Fruit fly (Drosophila melanogaster) whole organism, embryonic: ENCODE results near the gene CG32668.

Experiments used
- Bteb2 ChIP-seq: fragments of 200-800 bp; sonication (Bioruptor generic); optimal IDR thresholded peaks from 2 replicates; lab custom pipeline; 2016; ENCODE audit warnings: missing biosample characterization, missing genetic modification characterization
- CG12299 ChIP-seq: fragments of 200-800 bp; sonication (Bioruptor generic); optimal IDR thresholded peaks from 2 replicates; lab custom pipeline; 2018; ENCODE audit warnings: missing biosample characterization, mild to moderate bottlenecking, missing genetic modification characterization
- CG12942 ChIP-seq: fragments of 200-800 bp; sonication (Bioruptor generic); optimal IDR thresholded peaks from 3 replicates; lab custom pipeline; 2016; ENCODE audit warnings: missing biosample characterization, missing genetic modification characterization
- CG13424 ChIP-seq: fragments of 200-800 bp; sonication (Bioruptor generic); optimal IDR thresholded peaks from 2 replicates; lab custom pipeline; 2019; ENCODE audit warnings: missing biosample characterization, mild to moderate bottlenecking, missing genetic modification characterization, moderate library complexity
- CG14014 ChIP-seq: fragments of 200-800 bp; sonication (Bioruptor generic); IDR thresholded peaks from 2 replicates; pipeline ENCODE4 v1.3.6; 2022; ENCODE audit warnings: missing biosample characterization, missing genetic modification characterization
- CG17912 ChIP-seq: fragments of 200-800 bp; sonication (Bioruptor generic); optimal IDR thresholded peaks from 2 replicates; lab custom pipeline; 2018; ENCODE audit warnings: missing biosample characterization, mild to moderate bottlenecking, missing genetic modification characterization
- CG18011 ChIP-seq: fragments of 200-800 bp; sonication (Bioruptor generic); optimal IDR thresholded peaks from 2 replicates; lab custom pipeline; 2017; ENCODE audit warnings: missing biosample characterization, missing genetic modification characterization, mild to moderate bottlenecking, moderate library complexity, missing genotype
- CG18599 ChIP-seq: fragments of 200-800 bp; sonication (Bioruptor generic); optimal IDR thresholded peaks from 3 replicates; lab custom pipeline; 2017; ENCODE audit warnings: missing biosample characterization, missing genetic modification characterization, mild to moderate bottlenecking, moderate library complexity, missing genetic modification reagents
- CG2120 ChIP-seq: fragments of 200-800 bp; sonication (Bioruptor generic); optimal IDR thresholded peaks from 3 replicates; lab custom pipeline; 2016; ENCODE audit warnings: missing biosample characterization, missing genetic modification characterization
- CG2199 ChIP-seq: fragments of 200-800 bp; sonication (Bioruptor generic); IDR thresholded peaks from 3 replicates; pipeline ENCODE4 v1.3.6; 2022; ENCODE audit warnings: missing biosample characterization, missing genetic modification characterization
- CG30020 ChIP-seq: fragments of 200-800 bp; optimal IDR thresholded peaks from 2 replicates; lab custom pipeline; 2019; ENCODE audit warnings: missing biosample characterization, mild to moderate bottlenecking, missing genetic modification characterization, moderate library complexity
- CG32532 ChIP-seq: fragments of 200-800 bp; sonication (Bioruptor generic); IDR thresholded peaks from 2 replicates; pipeline ENCODE4 v1.3.6; 2022; ENCODE audit warnings: missing biosample characterization, missing genetic modification characterization
- CG34422 ChIP-seq: fragments of 200-800 bp; sonication (Bioruptor generic); IDR thresholded peaks from 3 replicates; pipeline ENCODE4 v1.3.6; 2022; ENCODE audit warnings: missing biosample characterization, missing genetic modification characterization
- CG4424 ChIP-seq: fragments of 200-800 bp; sonication (Bioruptor generic); optimal IDR thresholded peaks from 3 replicates; lab custom pipeline; 2016; ENCODE audit warnings: missing biosample characterization, missing genetic modification characterization
- CG4617 ChIP-seq: fragments of 200-800 bp; sonication (Bioruptor generic); optimal IDR thresholded peaks from 3 replicates; lab custom pipeline; 2016; ENCODE audit warnings: missing biosample characterization, missing genetic modification characterization, borderline replicate concordance
- CG8281 ChIP-seq: fragments of 200-800 bp; sonication (Bioruptor generic); optimal IDR thresholded peaks from 2 replicates; lab custom pipeline; 2018; ENCODE audit warnings: missing biosample characterization, mild to moderate bottlenecking, missing genetic modification characterization, moderate library complexity
- CG8359 ChIP-seq: fragments of 200-800 bp; sonication (Bioruptor generic); optimal IDR thresholded peaks from 2 replicates; lab custom pipeline; 2017; ENCODE audit warnings: missing biosample characterization, mild to moderate bottlenecking, missing genetic modification characterization, borderline replicate concordance
- CG8944 ChIP-seq: fragments of 200-800 bp; sonication (Bioruptor generic); optimal IDR thresholded peaks from 3 replicates; lab custom pipeline; 2016; ENCODE audit warnings: missing biosample characterization, missing genetic modification characterization
- CG9817 ChIP-seq: fragments of 200-800 bp; sonication (Bioruptor generic); optimal IDR thresholded peaks from 2 replicates; lab custom pipeline; 2018; ENCODE audit warnings: missing biosample characterization, mild to moderate bottlenecking, missing genetic modification characterization, moderate library complexity
- CTCF ChIP-seq: fragments of 200-800 bp; sonication (Bioruptor generic); optimal IDR thresholded peaks from 2 replicates; lab custom pipeline; 2017; ENCODE audit warnings: missing biosample characterization, mild to moderate bottlenecking, missing genetic modification characterization, moderate library complexity
- Doc3 ChIP-seq: fragments of 200-800 bp; sonication (Bioruptor generic); IDR thresholded peaks from 3 replicates; pipeline ENCODE4 v1.3.6; 2022; ENCODE audit warnings: missing biosample characterization, missing genetic modification characterization; ENCODE audit not compliant: partially characterized antibody
- Fer1 ChIP-seq: fragments of 200-800 bp; sonication (Bioruptor generic); optimal IDR thresholded peaks from 2 replicates; lab custom pipeline; 2017; ENCODE audit warnings: missing biosample characterization, mild to moderate bottlenecking, missing genetic modification characterization
- Hmx ChIP-seq: fragments of 200-800 bp; sonication (Bioruptor generic); optimal IDR thresholded peaks from 2 replicates; lab custom pipeline; 2016; ENCODE audit warnings: missing biosample characterization, missing genetic modification characterization
- Nf-YA ChIP-seq: fragments of 200-800 bp; sonication (Bioruptor generic); IDR thresholded peaks from 2 replicates; pipeline ENCODE4 v1.3.6; 2022; ENCODE audit warnings: missing biosample characterization, missing genetic modification characterization
- Pdp1 ChIP-seq, 2 experiments: fragments of 200-800 bp; sonication (Bioruptor generic); optimal IDR thresholded peaks; 3 replicates each; lab custom pipeline; 2016; ENCODE audit warnings: missing biosample characterization in 2 of 2, missing genetic modification characterization in 2 of 2, mild to moderate bottlenecking in 1 of 2, moderate library complexity in 1 of 2
- TFAM ChIP-seq: fragments of 200-800 bp; sonication (Bioruptor generic); optimal IDR thresholded peaks from 2 replicates; lab custom pipeline; 2017; ENCODE audit warnings: missing biosample characterization, missing genetic modification characterization, inconsistent platforms
- Vsx1 ChIP-seq: fragments of 200-800 bp; sonication (Bioruptor generic); optimal IDR thresholded peaks from 2 replicates; lab custom pipeline; 2017; ENCODE audit warnings: missing biosample characterization, mild to moderate bottlenecking, missing genetic modification characterization, missing genetic modification reagents
- Xbp1 ChIP-seq: fragments of 200-800 bp; sonication (Bioruptor generic); optimal IDR thresholded peaks from 3 replicates; lab custom pipeline; 2016; ENCODE audit warnings: missing biosample characterization, mild to moderate bottlenecking, missing genetic modification characterization
- YL-1 ChIP-seq: fragments of 200-800 bp; sonication (Bioruptor generic); optimal IDR thresholded peaks from 3 replicates; lab custom pipeline; 2017; ENCODE audit warnings: missing biosample characterization, mild to moderate bottlenecking, missing genetic modification characterization
- chm ChIP-seq: fragments of 200-800 bp; sonication (Bioruptor generic); IDR thresholded peaks from 2 replicates; pipeline ENCODE4 v1.3.6; 2022; ENCODE audit warnings: missing biosample characterization, missing genetic modification characterization
- ci ChIP-seq: fragments of 200-800 bp; sonication (Bioruptor generic); IDR thresholded peaks from 3 replicates; pipeline ENCODE4 v1.3.6; 2022; ENCODE audit warnings: missing biosample characterization, missing genetic modification characterization
- da ChIP-seq: fragments of 200-800 bp; sonication (Bioruptor generic); optimal IDR thresholded peaks from 2 replicates; lab custom pipeline; 2016; ENCODE audit warnings: missing biosample characterization, missing genetic modification characterization
- dimm ChIP-seq: fragments of 200-800 bp; sonication (Bioruptor generic); IDR thresholded peaks from 2 replicates; pipeline ENCODE4 v1.3.6; 2022; ENCODE audit warnings: missing biosample characterization, missing genetic modification characterization
- ewg ChIP-seq: fragments of 200-800 bp; sonication (Bioruptor generic); optimal IDR thresholded peaks from 3 replicates; lab custom pipeline; 2017; ENCODE audit warnings: mild to moderate bottlenecking, missing biosample characterization, missing genetic modification reagents, missing genetic modification characterization
- exex ChIP-seq: fragments of 200-800 bp; sonication (Bioruptor generic); optimal IDR thresholded peaks from 4 replicates; lab custom pipeline; 2018; ENCODE audit warnings: missing biosample characterization, mild to moderate bottlenecking, missing genetic modification characterization, moderate library complexity
- gce ChIP-seq: fragments of 200-800 bp; sonication (Bioruptor generic); IDR thresholded peaks from 3 replicates; pipeline ENCODE4 v1.3.6; 2022; ENCODE audit warnings: missing biosample characterization, missing genetic modification characterization
- grau ChIP-seq: fragments of 200-800 bp; optimal IDR thresholded peaks from 3 replicates; lab custom pipeline; 2019; ENCODE audit warnings: missing biosample characterization, mild to moderate bottlenecking, missing genetic modification characterization, moderate library complexity
- pan ChIP-seq, 4 experiments: fragments of >200 bp in 3 of 4; fragments of 200-800 bp in 1 of 4; sonication (Bioruptor generic) in 1 of 4; optimal IDR thresholded peaks in 3 of 4; IDR thresholded peaks in 1 of 4; 2 replicates each; pipeline versions ENCODE4 v1.3.6 to Lab custom; 2017 to 2022; ENCODE audit warnings: missing biosample characterization in 2 of 4, missing genetic modification characterization in 2 of 4, mixed read lengths in 1 of 4
- pfk ChIP-seq: fragments of 200-800 bp; sonication (Bioruptor generic); optimal IDR thresholded peaks from 2 replicates; lab custom pipeline; 2018; ENCODE audit warnings: missing biosample characterization, mild to moderate bottlenecking, missing genetic modification characterization, moderate library complexity
- prd ChIP-seq, 3 experiments: fragments of >200 bp in 2 of 3; fragments of 200-800 bp in 1 of 3; sonication (Bioruptor generic) in 1 of 3; optimal IDR thresholded peaks in 2 of 3; IDR thresholded peaks in 1 of 3; 2 replicates in 2 of 3; 3 replicates in 1 of 3; pipeline versions ENCODE4 v1.3.6 to Lab custom; 2017 to 2022; ENCODE audit warnings: missing biosample characterization in 1 of 3, missing genetic modification characterization in 1 of 3
- pros ChIP-seq: fragments of 200-800 bp; sonication (Bioruptor generic); optimal IDR thresholded peaks from 3 replicates; lab custom pipeline; 2019; ENCODE audit warnings: missing biosample characterization, mild to moderate bottlenecking, missing genetic modification characterization, moderate library complexity
- ranshi ChIP-seq: fragments of 200-800 bp; sonication (Bioruptor generic); IDR thresholded peaks from 2 replicates; pipeline ENCODE4 v1.3.6; 2022; ENCODE audit warnings: missing biosample characterization, missing genetic modification characterization
- row ChIP-seq: fragments of 200-800 bp; sonication (Bioruptor generic); IDR thresholded peaks from 3 replicates; pipeline ENCODE4 v1.3.6; 2022; ENCODE audit warnings: missing biosample characterization, missing genetic modification characterization
- sim ChIP-seq: fragments of 200-800 bp; sonication (Bioruptor generic); IDR thresholded peaks from 2 replicates; pipeline ENCODE4 v1.3.6; 2022; ENCODE audit warnings: missing biosample characterization, missing genetic modification characterization
- sisA ChIP-seq: fragments of 200-800 bp; sonication (Bioruptor generic); IDR thresholded peaks from 2 replicates; pipeline ENCODE4 v1.3.6; 2022; ENCODE audit warnings: missing biosample characterization, missing genetic modification characterization
- tgo ChIP-seq: fragments of 200-800 bp; sonication (Bioruptor generic); IDR thresholded peaks from 3 replicates; pipeline ENCODE4 v1.3.6; 2022; ENCODE audit warnings: missing biosample characterization, missing genetic modification characterization
- vnd ChIP-seq: fragments of 200-800 bp; sonication (Bioruptor generic); IDR thresholded peaks from 3 replicates; pipeline ENCODE4 v1.3.6; 2022; ENCODE audit warnings: missing biosample characterization, missing genetic modification characterization; ENCODE audit not compliant: partially characterized antibody
- zf30C ChIP-seq: fragments of 200-800 bp; sonication (Bioruptor generic); optimal IDR thresholded peaks from 3 replicates; lab custom pipeline; 2018; ENCODE audit warnings: missing biosample characterization, mild to moderate bottlenecking, missing genetic modification characterization

CG32668 gene

DNA sequence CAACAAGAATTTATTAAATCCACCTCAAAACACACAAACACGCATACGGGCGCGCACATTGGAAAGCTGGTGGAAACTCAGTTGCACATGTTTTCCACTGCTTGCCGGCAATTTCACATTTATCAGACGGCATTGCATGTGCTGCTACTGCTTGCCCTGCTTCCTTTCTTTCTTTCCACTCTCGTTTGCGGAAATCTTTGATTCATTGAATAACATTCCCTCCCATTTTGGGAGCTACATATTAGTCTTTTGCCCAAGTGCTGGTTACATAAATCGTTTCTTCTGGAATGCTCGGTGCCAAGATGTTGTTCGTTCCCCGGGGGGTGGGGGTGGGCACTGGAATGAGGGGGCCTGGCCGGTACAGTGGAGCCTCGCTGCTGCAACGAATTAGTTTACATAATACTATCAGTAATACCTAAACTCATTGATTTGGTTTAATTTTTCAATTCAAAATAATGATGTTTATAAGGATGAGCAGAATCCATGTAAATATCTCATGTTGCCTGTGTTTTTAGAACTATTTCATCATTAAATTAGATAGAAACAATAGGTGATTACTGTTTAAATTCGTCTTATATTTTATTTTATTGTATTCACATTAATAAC lies 50.6 kb downstream of the CG32668 start (continued):
- TF ChIP-seq zf30C (GFP tag; lab: Kevin White, UChicago) (no peak), CG34422 (GFP tag; lab: Robert Waterston, UW) (peak; percentile 74; the same call in 2 of the 3 replicates), CG2120 (GFP tag; lab: Kevin White, UChicago) (peak; percentile 30), vnd (GFP tag; lab: Robert Waterston, UW) (no peak), CG17912 (GFP tag; lab: Kevin White, UChicago) (no peak), Fer1 (GFP tag; lab: Kevin White, UChicago) (no peak), ranshi (GFP tag; lab: Robert Waterston, UW) (0 out of 2 replicates have a peak, but pooled peaks have one; percentile 13), CG30020 (tag; lab: Kevin White, UChicago) (no peak), Xbp1 (GFP tag; lab: Kevin White, UChicago) (peak; percentile 29), TFAM (no peak), CG4424 (peak; percentile 26), pfk (GFP tag; lab: Kevin White, UChicago) (no peak), pan (optimal IDR thresholded peaks at IDR 0.05; lab: Kevin White, UChicago) (no peak), pan (GFP tag; optimal IDR thresholded peaks at IDR 0.05 in 1 of 2, IDR thresholded peaks at IDR 0.05 in 1 of 2) (peak in 1 of 2 experiments; percentile 56), tgo (GFP tag; lab: Robert Waterston, UW) (peak; percentile 23; the same call in 1 of the 3 replicates), CG2199 (0 out of 3 replicates have a peak, but pooled peaks have one; percentile 16), da (GFP tag; lab: Kevin White, UChicago) (no peak), CG14014 (GFP tag; lab: Robert Waterston, UW) (peak; percentile 19; the same call in 1 of the 2 replicates), prd (optimal IDR thresholded peaks at IDR 0.05; lab: Kevin White, UChicago) (no peak), prd (GFP tag; IDR thresholded peaks at IDR 0.05; lab: Robert Waterston, UW) (peak; percentile 36; the same call in 1 of the 3 replicates), gce (no peak), CG12299 (tag; lab: Kevin White, UChicago) (no peak), Hmx (GFP tag; lab: Kevin White, UChicago) (no peak), Bteb2 (no peak), exex (tag; lab: Kevin White, UChicago) (no peak), pros (GFP tag; lab: Kevin White, UChicago) (peak; percentile 59), CG8281 (no peak), row (peak; percentile 52), CG4617 (GFP tag; lab: Kevin White, UChicago) (no peak), CG32532 (GFP tag; lab: Robert Waterston, UW) (peak; percentile 53; the same call in 1 of the 2 replicates), chm (0 out of 2 replicates have a peak, but pooled peaks have one; percentile 37), sim (GFP tag; lab: Robert Waterston, UW) (no peak), ci (GFP tag; lab: Robert Waterston, UW) (0 out of 3 replicates have a peak, but pooled peaks have one; percentile 7), grau (tag; lab: Kevin White, UChicago) (peak; percentile 92), CTCF (no peak), CG18599 (GFP tag; lab: Kevin White, UChicago) (peak; percentile 22), CG13424 (peak; percentile 25), ewg (GFP tag; lab: Kevin White, UChicago) (no peak), CG8359 (GFP tag; lab: Kevin White, UChicago) (no peak), sisA (GFP tag; lab: Robert Waterston, UW) (0 out of 2 replicates have a peak, but pooled peaks have one; percentile 20), Vsx1 (GFP tag; lab: Kevin White, UChicago) (no peak), CG9817 (tag; lab: Kevin White, UChicago) (peak; percentile 6), Nf-YA (GFP tag; lab: Robert Waterston, UW) (no peak), Pdp1 (GFP tag; optimal IDR thresholded peaks at IDR 0.05; lab: Kevin White, UChicago) (peak in 1 of 2 experiments; percentile 68), Doc3 (GFP tag; lab: Robert Waterston, UW) (no peak), CG18011 (GFP tag; lab: Kevin White, UChicago) (no peak), YL-1 (GFP tag; lab: Kevin White, UChicago) (peak; percentile 49), CG8944 (GFP tag; lab: Kevin White, UChicago) (no peak), CG12942 (GFP tag; lab: Kevin White, UChicago) (no peak), dimm (GFP tag; lab: Robert Waterston, UW) (no peak)
